Worm (Caenorhabditis elegans) whole organism, L4 larva: ENCODE results near the gene srx-10.

Experiments
- F10B5.3 ChIP-seq: sonication (generic microtip); optimal IDR thresholded peaks from 2 replicates; lab custom pipeline; 2016; ENCODE audit warnings: mild to moderate bottlenecking, missing genetic modification characterization, missing compliant biosample characterization
- F37D6.2 ChIP-seq: sonication (generic microtip); optimal IDR thresholded peaks from 2 replicates; lab custom pipeline; 2016; ENCODE audit warnings: mild to moderate bottlenecking, missing genetic modification characterization, missing compliant biosample characterization
- Y75B8A.6 ChIP-seq: fragments of 200-800 bp; sonication (Bioruptor generic); IDR thresholded peaks from 2 replicates; pipeline ENCODE4 v1.3.6; 2022; ENCODE audit warnings: missing genetic modification reagents, missing genetic modification characterization, missing compliant biosample characterization
- aha-1 ChIP-seq: fragments of 150-350 bp; peaks from one replicate; lab custom pipeline; 2014; ENCODE audit warnings: missing biosample characterization, missing genetic modification characterization
- ama-1 ChIP-seq: fragments of 150-350 bp; optimal IDR thresholded peaks from 2 replicates; lab custom pipeline; 2014; ENCODE audit warnings: inconsistent platforms, mixed read lengths
- ceh-20 ChIP-seq: fragments of 200-800 bp; sonication (Bioruptor generic); IDR thresholded peaks from 2 replicates; pipeline ENCODE4 v1.3.6; 2022; ENCODE audit warnings: missing genetic modification reagents, missing genetic modification characterization, missing compliant biosample characterization
- ceh-28 ChIP-seq: fragments of 150-350 bp; optimal IDR thresholded peaks from 2 replicates; lab custom pipeline; 2014; ENCODE audit warnings: missing biosample characterization, missing genetic modification reagents, missing genetic modification characterization
- ceh-32 ChIP-seq: sonication (generic microtip); optimal IDR thresholded peaks from 2 replicates; lab custom pipeline; 2016; ENCODE audit warnings: mild to moderate bottlenecking, missing genetic modification characterization, missing compliant biosample characterization; ENCODE audit not compliant: poor library complexity
- ceh-44 ChIP-seq: fragments of 200-800 bp; sonication (Bioruptor generic); IDR thresholded peaks from 2 replicates; pipeline ENCODE4 v1.3.6; 2022; ENCODE audit warnings: missing genetic modification reagents, missing genetic modification characterization, missing compliant biosample characterization
- cey-2 ChIP-seq: sonication (generic microtip); optimal IDR thresholded peaks from 3 replicates; lab custom pipeline; 2017; ENCODE audit warnings: missing genetic modification characterization, mild to moderate bottlenecking, missing compliant biosample characterization, antibody characterized with exemption, borderline replicate concordance; ENCODE audit not compliant: insufficient read depth
- daf-12 ChIP-seq: fragments of 150-350 bp; optimal IDR thresholded peaks from 2 replicates; lab custom pipeline; 2014; ENCODE audit warnings: missing biosample characterization, missing genetic modification reagents, missing genetic modification characterization
- daf-16 ChIP-seq, 3 experiments: sonication (generic microtip); optimal IDR thresholded peaks; 2 replicates each; lab custom pipeline; 2016 to 2017; ENCODE audit warnings: missing genetic modification characterization in 3 of 3, missing genetic modification reagents in 3 of 3, mild to moderate bottlenecking in 2 of 3, missing compliant biosample characterization in 2 of 3, missing biosample characterization in 1 of 3, moderate library complexity in 1 of 3
- daf-19 ChIP-seq: fragments of 200-800 bp; sonication (Bioruptor generic); conservative IDR thresholded peaks from 2 replicates; pipeline ENCODE4 v1.3.6; 2022; ENCODE audit warnings: missing genetic modification characterization, missing compliant biosample characterization
- daf-8 ChIP-seq: fragments of 200-800 bp; sonication (Bioruptor generic); IDR thresholded peaks from 2 replicates; pipeline ENCODE4 v1.3.6; 2022; ENCODE audit warnings: missing genetic modification characterization, missing compliant biosample characterization
- dmd-6 ChIP-seq: fragments of 200-800 bp; sonication (Bioruptor generic); IDR thresholded peaks from 2 replicates; pipeline ENCODE4 v1.3.6; 2022; ENCODE audit warnings: missing genetic modification reagents, missing genetic modification characterization, missing compliant biosample characterization
- dmd-8 ChIP-seq: fragments of 200-800 bp; sonication (Bioruptor generic); IDR thresholded peaks from 2 replicates; pipeline ENCODE4 v1.3.6; 2022; ENCODE audit warnings: missing genetic modification characterization, missing compliant biosample characterization
- duxl-1 ChIP-seq: sonication (generic microtip); optimal IDR thresholded peaks from 2 replicates; lab custom pipeline; 2016; ENCODE audit warnings: mild to moderate bottlenecking, missing genetic modification characterization, moderate library complexity, missing compliant biosample characterization; ENCODE audit not compliant: poor library complexity
- egl-43 ChIP-seq: fragments of 200-800 bp; sonication (Bioruptor generic); IDR thresholded peaks from 2 replicates; pipeline ENCODE4 v1.3.6; 2022; ENCODE audit warnings: missing genetic modification reagents, missing genetic modification characterization, missing compliant biosample characterization
- fos-1 ChIP-seq: fragments of 150-350 bp; optimal IDR thresholded peaks from 2 replicates; lab custom pipeline; 2014; ENCODE audit warnings: missing biosample characterization, missing genetic modification characterization
- hlh-11 ChIP-seq: fragments of 200-800 bp; sonication (Bioruptor generic); optimal IDR thresholded peaks from 2 replicates; lab custom pipeline; 2018; ENCODE audit warnings: mild to moderate bottlenecking, missing genetic modification characterization, missing compliant biosample characterization
- jun-1 ChIP-seq: fragments of 150-350 bp; optimal IDR thresholded peaks from 2 replicates; lab custom pipeline; 2014; ENCODE audit warnings: missing biosample characterization, missing genetic modification reagents, missing genetic modification characterization
- lim-7 ChIP-seq: fragments of 200-800 bp; sonication (Bioruptor generic); IDR thresholded peaks from 2 replicates; pipeline ENCODE4 v1.3.6; 2022; ENCODE audit warnings: missing genetic modification characterization, missing compliant biosample characterization
- lin-29 ChIP-seq: fragments of 200-800 bp; sonication (Bioruptor generic); IDR thresholded peaks from 2 replicates; pipeline ENCODE4 v1.3.6; 2022; ENCODE audit warnings: missing genetic modification reagents, missing genetic modification characterization, missing compliant biosample characterization
- lin-39 ChIP-seq: fragments of 150-350 bp; optimal IDR thresholded peaks from 2 replicates; lab custom pipeline; 2014; ENCODE audit warnings: missing biosample characterization, missing genetic modification reagents, missing genetic modification characterization
- lir-3 ChIP-seq: sonication (generic microtip); optimal IDR thresholded peaks from 2 replicates; lab custom pipeline; 2016; ENCODE audit warnings: mild to moderate bottlenecking, missing genetic modification characterization, missing compliant biosample characterization
- madf-5 ChIP-seq, 2 experiments: fragments of 200-800 bp; sonication (Bioruptor generic); IDR thresholded peaks; 2 replicates each; pipeline ENCODE4 v1.3.6; 2022; ENCODE audit warnings: missing compliant biosample characterization in 2 of 2, missing genetic modification characterization in 2 of 2
- madf-9 ChIP-seq: fragments of 200-800 bp; sonication (Bioruptor generic); conservative IDR thresholded peaks from 2 replicates; pipeline ENCODE4 v1.3.6; 2022; ENCODE audit warnings: missing genetic modification reagents, missing genetic modification characterization, missing compliant biosample characterization
- mdl-1 ChIP-seq, 2 experiments: fragments of 150-350 bp in 1 of 2; sonication (generic microtip) in 1 of 2; optimal IDR thresholded peaks; 2 replicates each; lab custom pipeline; 2014 to 2017; ENCODE audit warnings: missing biosample characterization in 2 of 2, missing genetic modification characterization in 2 of 2
- mdt-29 ChIP-seq: fragments of 200-800 bp; sonication (Bioruptor generic); IDR thresholded peaks from 2 replicates; pipeline ENCODE4 v1.3.6; 2022; ENCODE audit warnings: missing genetic modification reagents, missing genetic modification characterization, missing compliant biosample characterization
- mes-2 ChIP-seq: sonication (generic microtip); optimal IDR thresholded peaks from 2 replicates; lab custom pipeline; 2016; ENCODE audit warnings: missing genotype, mild to moderate bottlenecking, missing genetic modification characterization, missing compliant biosample characterization; ENCODE audit not compliant: poor library complexity, severe bottlenecking
- mxl-2 ChIP-seq: fragments of 200-800 bp; sonication (Bioruptor generic); conservative IDR thresholded peaks from 2 replicates; pipeline ENCODE4 v1.3.6; 2022; ENCODE audit warnings: missing genetic modification reagents, missing genetic modification characterization, missing compliant biosample characterization
- nhr-42 ChIP-seq: fragments of 200-800 bp; sonication (Bioruptor generic); IDR thresholded peaks from 2 replicates; pipeline ENCODE4 v1.3.6; 2022; ENCODE audit warnings: missing genetic modification characterization, missing compliant biosample characterization
- nhr-48 ChIP-seq: sonication (generic microtip); optimal IDR thresholded peaks from 2 replicates; lab custom pipeline; 2016; ENCODE audit warnings: mild to moderate bottlenecking, missing genetic modification characterization, missing compliant biosample characterization
- nhr-76 ChIP-seq: fragments of 150-350 bp; optimal IDR thresholded peaks from 2 replicates; lab custom pipeline; 2014; ENCODE audit warnings: missing biosample characterization, missing genetic modification characterization
- nhr-77 ChIP-seq: fragments of 150-350 bp; optimal IDR thresholded peaks from 2 replicates; lab custom pipeline; 2014; ENCODE audit warnings: missing biosample characterization, missing genetic modification characterization
- rbr-2 ChIP-seq: sonication (generic microtip); optimal IDR thresholded peaks from 2 replicates; lab custom pipeline; 2016; ENCODE audit warnings: missing genotype, missing genetic modification characterization, missing compliant biosample characterization
- saeg-2 ChIP-seq: fragments of 200-800 bp; sonication (Bioruptor generic); IDR thresholded peaks from 2 replicates; pipeline ENCODE4 v1.3.6; 2022; ENCODE audit warnings: missing genetic modification reagents, missing genetic modification characterization, missing compliant biosample characterization
- sdz-12 ChIP-seq: fragments of 200-800 bp; sonication (Bioruptor generic); optimal IDR thresholded peaks from 2 replicates; lab custom pipeline; 2018; ENCODE audit warnings: mild to moderate bottlenecking, missing genetic modification characterization, missing compliant biosample characterization
- set-16 ChIP-seq: fragments of 200-800 bp; sonication (Bioruptor generic); IDR thresholded peaks from 2 replicates; pipeline ENCODE4 v1.3.6; 2022; ENCODE audit warnings: missing genetic modification reagents, missing genetic modification characterization, missing compliant biosample characterization
- snpc-1.2 ChIP-seq: fragments of 200-800 bp; sonication (Bioruptor generic); IDR thresholded peaks from 2 replicates; pipeline ENCODE4 v1.3.6; 2022; ENCODE audit warnings: missing genetic modification reagents, missing genetic modification characterization, missing compliant biosample characterization
- spr-3 ChIP-seq: fragments of 200-800 bp; sonication (Bioruptor generic); optimal IDR thresholded peaks from 2 replicates; lab custom pipeline; 2018; ENCODE audit warnings: mild to moderate bottlenecking, missing genetic modification characterization, missing compliant biosample characterization
- unc-39 ChIP-seq: sonication (generic microtip); optimal IDR thresholded peaks from 2 replicates; lab custom pipeline; 2017; ENCODE audit warnings: missing biosample characterization, missing genetic modification characterization
- unc-62 ChIP-seq, 3 experiments: fragments of 150-350 bp in 1 of 3; sonication (generic microtip); optimal IDR thresholded peaks in 2 of 3; peaks in 1 of 3; 1 replicate in 1 of 3; 2 replicates in 2 of 3; lab custom pipeline; 2014 to 2017; ENCODE audit warnings: missing biosample characterization in 3 of 3, missing genetic modification characterization in 3 of 3, missing genetic modification reagents in 3 of 3, missing genotype in 1 of 3
- zfp-2 ChIP-seq: sonication (generic microtip); optimal IDR thresholded peaks from 2 replicates; lab custom pipeline; 2016; ENCODE audit warnings: mild to moderate bottlenecking, missing genetic modification characterization, missing compliant biosample characterization

The srx-10 gene

DNA sequence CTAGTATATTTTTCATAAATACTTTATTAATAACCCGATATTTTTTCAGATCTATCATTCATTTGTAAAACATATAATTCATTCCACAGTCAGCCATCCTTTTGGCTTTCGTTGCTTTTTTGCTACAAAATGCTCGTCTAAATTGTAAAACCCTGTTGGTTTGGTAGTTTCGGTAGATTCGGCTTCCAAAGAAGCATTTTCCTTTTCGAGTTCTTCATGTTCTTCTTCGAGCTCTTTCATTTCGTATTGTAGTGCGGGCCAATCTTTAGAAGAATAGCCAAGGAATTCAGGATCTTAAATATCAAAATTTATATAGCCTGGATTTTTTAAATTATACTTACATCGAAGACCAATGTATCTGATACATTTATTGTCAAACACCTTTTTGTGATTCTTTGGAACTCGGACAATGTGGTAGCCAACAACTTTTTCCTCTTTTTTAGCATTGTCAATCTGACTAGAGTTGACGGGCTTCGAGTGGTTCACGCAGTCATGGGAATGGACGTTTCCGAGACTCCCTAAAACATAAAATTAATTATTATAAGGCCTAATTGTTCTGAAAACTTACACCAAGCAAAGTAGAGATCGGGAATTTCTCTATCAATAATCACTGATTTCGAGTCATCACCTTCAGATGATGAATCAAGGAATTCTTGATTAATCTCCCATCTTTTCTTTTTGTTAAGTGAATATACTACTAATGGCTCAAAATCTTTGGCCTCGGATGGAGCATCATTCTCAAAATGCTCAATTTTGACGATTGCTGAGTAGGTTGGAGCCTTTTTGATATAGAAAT is 38.0 kb downstream of the srx-10 start (continued):
- TF ChIP-seq daf-16 (GFP tag; optimal IDR thresholded peaks at IDR 0.05; lab: Kevin White, UChicago) (no peak), daf-16 (tag; optimal IDR thresholded peaks at IDR 0.05; lab: Kevin White, UChicago) (peak; percentile 3), Y75B8A.6 (GFP tag; lab: Robert Waterston, UW) (no peak), snpc-1.2 (0 out of 2 replicates have a peak, but pooled peaks have one; percentile 6), ceh-32 (tag; lab: Kevin White, UChicago) (no peak), lin-29 (GFP tag; lab: Robert Waterston, UW) (no peak)

DNA sequence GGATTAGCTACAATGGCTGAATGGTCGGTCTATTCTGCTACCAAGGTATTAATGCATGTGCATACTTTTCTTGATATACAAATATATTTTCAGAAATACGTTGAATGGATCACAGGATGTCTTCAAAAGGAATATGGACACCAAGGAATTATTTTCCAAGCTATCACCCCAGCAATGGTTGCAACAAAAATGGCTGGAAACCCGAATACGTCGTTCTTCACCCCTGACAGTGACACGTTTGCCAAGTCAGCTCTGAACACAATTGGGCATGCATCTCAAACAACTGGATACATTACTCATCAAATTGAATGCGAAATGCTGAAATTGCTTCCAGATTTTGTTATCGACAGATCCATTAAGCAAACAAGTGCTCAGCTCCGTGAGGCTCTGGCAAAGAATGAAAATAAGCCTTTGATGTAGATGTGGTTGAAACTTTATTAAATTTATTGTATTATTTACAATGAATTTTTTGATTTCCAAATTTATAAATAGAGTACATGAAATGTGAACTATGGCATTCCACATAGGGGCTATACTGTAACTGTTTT is 38.7 kb downstream of the srx-10 start:
- no peak for TF ChIP-seq ceh-28 (tag; lab: Kevin White, UChicago)
- no peak for TF ChIP-seq saeg-2 (GFP tag; lab: Robert Waterston, UW)
- peak in 1 of 2 experiments; percentile 22 for TF ChIP-seq mdl-1 (tag; optimal IDR thresholded peaks at IDR 0.05; lab: Kevin White, UChicago)
- no peak for TF ChIP-seq rbr-2 (tag; lab: Kevin White, UChicago)
- peak; percentile 69; the same call in 1 of the 2 replicates for TF ChIP-seq mdt-29
- TF ChIP-seq dmd-6 (GFP tag; lab: Robert Waterston, UW) = peak; percentile 56
- TF ChIP-seq cey-2 (tag; lab: Kevin White, UChicago) = no peak
- no peak for TF ChIP-seq lim-7 (GFP tag; lab: Robert Waterston, UW)
- no peak for TF ChIP-seq mxl-2 (GFP tag; lab: Robert Waterston, UW)
- TF ChIP-seq F10B5.3 (tag; lab: Kevin White, UChicago) = no peak
- 0 out of 4 replicates have a peak, but pooled peaks of 1 of the 2 experiments have one; percentile 52 for TF ChIP-seq madf-5 (GFP tag; IDR thresholded peaks at IDR 0.05; lab: Robert Waterston, UW)
- TF ChIP-seq jun-1 = no peak
- peak; percentile 89 for TF ChIP-seq nhr-77 (tag; lab: Kevin White, UChicago)
- TF ChIP-seq mes-2 (tag; lab: Kevin White, UChicago) = peak; percentile 52
- TF ChIP-seq madf-9 = peak; percentile 34; the same call in 1 of the 2 replicates
- TF ChIP-seq daf-19 = no peak
- peak in 1 of 2 experiments; percentile 1 for TF ChIP-seq daf-16 (GFP tag; optimal IDR thresholded peaks at IDR 0.05; lab: Kevin White, UChicago)
- TF ChIP-seq daf-16 (tag; optimal IDR thresholded peaks at IDR 0.05; lab: Kevin White, UChicago) = peak; percentile 18
- peak; percentile 13 for TF ChIP-seq sdz-12 (GFP tag; lab: Kevin White, UChicago)
- TF ChIP-seq daf-8 (GFP tag; lab: Robert Waterston, UW) = no peak
- no peak for TF ChIP-seq ceh-44 (GFP tag; lab: Robert Waterston, UW)
- TF ChIP-seq spr-3 (GFP tag; lab: Kevin White, UChicago) = peak; percentile 32
- TF ChIP-seq duxl-1 = peak; percentile 65
- TF ChIP-seq aha-1 (tag; lab: Kevin White, UChicago) = peak; percentile 91
- TF ChIP-seq dmd-8 = peak; percentile 69
- no peak for TF ChIP-seq set-16 (GFP tag; lab: Robert Waterston, UW)
- TF ChIP-seq ceh-32 (tag; lab: Kevin White, UChicago) = no peak
- peak; percentile 27; the same call in 1 of the 2 replicates for TF ChIP-seq nhr-42 (GFP tag; lab: Robert Waterston, UW)
- no peak for TF ChIP-seq fos-1
- no peak for TF ChIP-seq nhr-76
- TF ChIP-seq ceh-20 (GFP tag; lab: Robert Waterston, UW) = no peak
- no peak for TF ChIP-seq lin-29 (GFP tag; lab: Robert Waterston, UW)
- peak; percentile 73 for TF ChIP-seq egl-43 (GFP tag; lab: Robert Waterston, UW)
- TF ChIP-seq unc-39 (tag; lab: Kevin White, UChicago) = no peak
- TF ChIP-seq Y75B8A.6 (GFP tag; lab: Robert Waterston, UW) = peak; percentile 85
- no peak for TF ChIP-seq ama-1 (lab: Kevin White, UChicago)
- TF ChIP-seq F37D6.2 (tag; lab: Kevin White, UChicago) = no peak
- TF ChIP-seq hlh-11 = peak; percentile 70
- TF ChIP-seq lir-3 (tag; lab: Kevin White, UChicago) = no peak
- no peak for TF ChIP-seq zfp-2 (tag; lab: Kevin White, UChicago)
- TF ChIP-seq unc-62 (GFP tag; optimal IDR thresholded peaks at IDR 0.05 in 1 of 2; lab: Kevin White, UChicago) = no peak
- TF ChIP-seq unc-62 (tag; optimal IDR thresholded peaks at IDR 0.05; lab: Kevin White, UChicago) = no peak
- TF ChIP-seq daf-12 = no peak
- no peak for TF ChIP-seq lin-39 (tag; lab: Kevin White, UChicago)
- TF ChIP-seq nhr-48 = no peak
